Fruit fly (Drosophila melanogaster) whole organism, embryonic: ENCODE results near the gene Rpt5.

Experiments used
- Abd-B ChIP-seq: fragments of 200-800 bp; sonication (Bioruptor generic); optimal IDR thresholded peaks from 2 replicates; lab custom pipeline; 2018; ENCODE audit warnings: missing biosample characterization, mild to moderate bottlenecking, missing genetic modification characterization, moderate library complexity
- CG10274 ChIP-seq: fragments of 200-800 bp; sonication (Bioruptor generic); optimal IDR thresholded peaks from 3 replicates; lab custom pipeline; 2017; ENCODE audit warnings: missing biosample characterization, mild to moderate bottlenecking, missing genetic modification characterization
- CG10431 ChIP-seq: fragments of 200-800 bp; sonication (Bioruptor generic); optimal IDR thresholded peaks from 3 replicates; lab custom pipeline; 2018; ENCODE audit warnings: missing biosample characterization, mild to moderate bottlenecking, missing genetic modification characterization
- CG10462 ChIP-seq: fragments of 200-800 bp; sonication (Bioruptor generic); optimal IDR thresholded peaks from 2 replicates; lab custom pipeline; 2016; ENCODE audit warnings: missing biosample characterization, missing genetic modification characterization
- CG10979 ChIP-seq: fragments of 200-800 bp; sonication (Bioruptor generic); optimal IDR thresholded peaks from 2 replicates; lab custom pipeline; 2018; ENCODE audit warnings: missing biosample characterization, mild to moderate bottlenecking, missing genetic modification characterization, moderate library complexity
- CG11504 ChIP-seq: fragments of 200-800 bp; sonication (Bioruptor generic); optimal IDR thresholded peaks from 3 replicates; lab custom pipeline; 2019; ENCODE audit warnings: missing biosample characterization, mild to moderate bottlenecking, missing genetic modification characterization, moderate library complexity
- CG12071 ChIP-seq: fragments of 200-800 bp; sonication (Bioruptor generic); optimal IDR thresholded peaks from 3 replicates; lab custom pipeline; 2018; ENCODE audit warnings: missing biosample characterization, mild to moderate bottlenecking, missing genetic modification characterization
- CG13894 ChIP-seq: fragments of 200-800 bp; sonication (Bioruptor generic); optimal IDR thresholded peaks from 3 replicates; lab custom pipeline; 2018; ENCODE audit warnings: missing biosample characterization, mild to moderate bottlenecking, missing genetic modification characterization, moderate library complexity
- CG1529 ChIP-seq: fragments of 200-800 bp; sonication (Bioruptor generic); optimal IDR thresholded peaks from 3 replicates; lab custom pipeline; 2018; ENCODE audit warnings: missing biosample characterization, missing genetic modification characterization
- CG17568 ChIP-seq: fragments of 200-800 bp; sonication (Bioruptor generic); optimal IDR thresholded peaks from 2 replicates; lab custom pipeline; 2018; ENCODE audit warnings: missing biosample characterization, mild to moderate bottlenecking, missing genetic modification characterization, moderate library complexity
- CG32532 ChIP-seq: fragments of 200-800 bp; sonication (Bioruptor generic); IDR thresholded peaks from 2 replicates; pipeline ENCODE4 v1.3.6; 2022; ENCODE audit warnings: missing biosample characterization, missing genetic modification characterization
- CG33213 ChIP-seq: fragments of 200-800 bp; sonication (Bioruptor generic); optimal IDR thresholded peaks from 3 replicates; lab custom pipeline; 2016; ENCODE audit warnings: missing biosample characterization, missing genetic modification characterization
- CG34376 ChIP-seq: fragments of 200-800 bp; sonication (Bioruptor generic); optimal IDR thresholded peaks from 2 replicates; lab custom pipeline; 2018; ENCODE audit warnings: missing biosample characterization, mild to moderate bottlenecking, missing genetic modification characterization
- CG6683 ChIP-seq: fragments of 200-800 bp; sonication (Bioruptor generic); optimal IDR thresholded peaks from 2 replicates; lab custom pipeline; 2017; ENCODE audit warnings: missing biosample characterization, mild to moderate bottlenecking, missing genetic modification characterization, missing genetic modification reagents
- CG6689 ChIP-seq: fragments of 200-800 bp; sonication (Bioruptor generic); IDR thresholded peaks from 2 replicates; pipeline ENCODE4 v1.3.6; 2022; ENCODE audit warnings: missing biosample characterization, missing genetic modification characterization
- CG9797 ChIP-seq: fragments of 200-800 bp; sonication (Bioruptor generic); optimal IDR thresholded peaks from 3 replicates; lab custom pipeline; 2018; ENCODE audit warnings: missing biosample characterization, mild to moderate bottlenecking, missing genetic modification characterization
- Dll ChIP-seq: fragments of 200-800 bp; sonication (Bioruptor generic); IDR thresholded peaks from 4 replicates; pipeline ENCODE4 v1.3.6; 2022; ENCODE audit warnings: missing biosample characterization, missing genetic modification characterization; ENCODE audit not compliant: partially characterized antibody
- Fer3 ChIP-seq: fragments of 200-800 bp; sonication (Bioruptor generic); optimal IDR thresholded peaks from 2 replicates; lab custom pipeline; 2018; ENCODE audit warnings: missing biosample characterization, mild to moderate bottlenecking, missing genetic modification characterization, moderate library complexity
- Hr3 ChIP-seq: fragments of 200-800 bp; sonication (Bioruptor generic); optimal IDR thresholded peaks from 3 replicates; lab custom pipeline; 2016; ENCODE audit warnings: missing biosample characterization, missing genetic modification characterization
- Lim3 ChIP-seq: fragments of 200-800 bp; sonication (Bioruptor generic); IDR thresholded peaks from 2 replicates; pipeline ENCODE4 v1.3.6; 2022; ENCODE audit warnings: missing biosample characterization, missing genetic modification characterization
- Mad ChIP-seq: fragments of 200-800 bp; sonication (Bioruptor generic); optimal IDR thresholded peaks from 2 replicates; lab custom pipeline; 2016; ENCODE audit warnings: missing biosample characterization, missing genetic modification characterization
- NfI ChIP-seq: fragments of 200-800 bp; sonication (Bioruptor generic); optimal IDR thresholded peaks from 3 replicates; lab custom pipeline; 2018; ENCODE audit warnings: missing biosample characterization, mild to moderate bottlenecking, missing genetic modification characterization, moderate library complexity
- Oaz ChIP-seq: fragments of 200-800 bp; sonication (Bioruptor generic); IDR thresholded peaks from 2 replicates; pipeline ENCODE4 v1.3.6; 2022; ENCODE audit warnings: missing biosample characterization, missing genetic modification characterization
- Scr ChIP-seq: fragments of 200-800 bp; sonication (Bioruptor generic); IDR thresholded peaks from 2 replicates; pipeline ENCODE4 v1.3.6; 2022; ENCODE audit warnings: missing biosample characterization, missing genetic modification characterization; ENCODE audit not compliant: partially characterized antibody
- Side ChIP-seq: fragments of 200-800 bp; sonication (Bioruptor generic); optimal IDR thresholded peaks from 2 replicates; lab custom pipeline; 2016; ENCODE audit warnings: missing biosample characterization, missing genetic modification characterization
- Sin3A ChIP-seq: fragments of >200 bp; optimal IDR thresholded peaks from 2 replicates; lab custom pipeline; 2018
- Xbp1 ChIP-seq: fragments of 200-800 bp; sonication (Bioruptor generic); optimal IDR thresholded peaks from 3 replicates; lab custom pipeline; 2016; ENCODE audit warnings: missing biosample characterization, mild to moderate bottlenecking, missing genetic modification characterization
- abd-A ChIP-seq: fragments of 200-800 bp; sonication (Bioruptor generic); optimal IDR thresholded peaks from 3 replicates; lab custom pipeline; 2019; ENCODE audit warnings: missing biosample characterization, mild to moderate bottlenecking, missing genetic modification characterization, moderate library complexity
- ara ChIP-seq: fragments of 200-800 bp; sonication (Bioruptor generic); IDR thresholded peaks from 2 replicates; pipeline ENCODE4 v1.3.6; 2022; ENCODE audit warnings: missing biosample characterization, missing genetic modification characterization
- bigmax ChIP-seq: fragments of 200-800 bp; sonication (Bioruptor generic); optimal IDR thresholded peaks from 2 replicates; lab custom pipeline; 2018; ENCODE audit warnings: missing biosample characterization, mild to moderate bottlenecking, missing genetic modification characterization
- bsh ChIP-seq, 2 experiments: fragments of 200-800 bp; sonication (Bioruptor generic); optimal IDR thresholded peaks; 2 replicates each; lab custom pipeline; 2017 to 2018; ENCODE audit warnings: mild to moderate bottlenecking in 2 of 2, missing biosample characterization in 2 of 2, missing genetic modification characterization in 2 of 2, moderate library complexity in 1 of 2
- btn ChIP-seq: fragments of 200-800 bp; sonication (Bioruptor generic); optimal IDR thresholded peaks from 2 replicates; lab custom pipeline; 2016; ENCODE audit warnings: missing biosample characterization, missing genetic modification characterization
- cad ChIP-seq: fragments of >200 bp; optimal IDR thresholded peaks from 2 replicates; lab custom pipeline; 2017; ENCODE audit warnings: missing biosample characterization, missing genetic modification characterization
- chif ChIP-seq, 2 experiments: fragments of 200-800 bp; sonication (Bioruptor generic); optimal IDR thresholded peaks; 3 replicates each; lab custom pipeline; 2016; ENCODE audit warnings: missing biosample characterization in 2 of 2, missing genetic modification characterization in 2 of 2
- da ChIP-seq: fragments of 200-800 bp; sonication (Bioruptor generic); optimal IDR thresholded peaks from 2 replicates; lab custom pipeline; 2016; ENCODE audit warnings: missing biosample characterization, missing genetic modification characterization
- dm ChIP-seq: fragments of 200-800 bp; sonication (Bioruptor generic); optimal IDR thresholded peaks from 3 replicates; lab custom pipeline; 2016; ENCODE audit warnings: missing biosample characterization, missing genetic modification characterization
- dpn ChIP-seq, 2 experiments: fragments of 200-800 bp; sonication (Bioruptor generic); optimal IDR thresholded peaks; 3 replicates each; lab custom pipeline; 2016; ENCODE audit warnings: missing biosample characterization in 2 of 2, missing genetic modification characterization in 2 of 2
- grn ChIP-seq: fragments of 200-800 bp; sonication (Bioruptor generic); optimal IDR thresholded peaks from 3 replicates; lab custom pipeline; 2017; ENCODE audit warnings: missing biosample characterization, missing genetic modification characterization
- gro ChIP-seq: fragments of 200-800 bp; sonication (Bioruptor generic); optimal IDR thresholded peaks from 2 replicates; lab custom pipeline; 2016; ENCODE audit warnings: missing biosample characterization, missing genetic modification characterization
- nerfin-1 ChIP-seq: fragments of 200-800 bp; sonication (Bioruptor generic); optimal IDR thresholded peaks from 3 replicates; lab custom pipeline; 2019; ENCODE audit warnings: missing biosample characterization, mild to moderate bottlenecking, missing genetic modification characterization, moderate library complexity
- p53 ChIP-seq: fragments of 200-800 bp; sonication (Bioruptor generic); optimal IDR thresholded peaks from 2 replicates; lab custom pipeline; 2016; ENCODE audit warnings: missing biosample characterization, missing genetic modification characterization
- pb ChIP-seq: fragments of 200-800 bp; sonication (Bioruptor generic); optimal IDR thresholded peaks from 3 replicates; lab custom pipeline; 2016; ENCODE audit warnings: missing biosample characterization, missing genetic modification characterization
- pnt ChIP-seq: fragments of 200-800 bp; sonication (Bioruptor generic); optimal IDR thresholded peaks from 3 replicates; lab custom pipeline; 2016; ENCODE audit warnings: missing biosample characterization, missing genetic modification characterization
- run ChIP-seq: fragments of 200-800 bp; sonication (Bioruptor generic); optimal IDR thresholded peaks from 3 replicates; lab custom pipeline; 2018; ENCODE audit warnings: missing biosample characterization, mild to moderate bottlenecking, missing genetic modification characterization
- seq ChIP-seq: fragments of 200-800 bp; sonication (Bioruptor generic); IDR thresholded peaks from 2 replicates; pipeline ENCODE4 v1.3.6; 2022; ENCODE audit warnings: missing biosample characterization, missing genetic modification characterization
- tgo ChIP-seq: fragments of 200-800 bp; sonication (Bioruptor generic); IDR thresholded peaks from 3 replicates; pipeline ENCODE4 v1.3.6; 2022; ENCODE audit warnings: missing biosample characterization, missing genetic modification characterization
- tio ChIP-seq: fragments of 200-800 bp; sonication (Bioruptor generic); optimal IDR thresholded peaks from 2 replicates; lab custom pipeline; 2017; ENCODE audit warnings: missing biosample characterization, missing genetic modification characterization, inconsistent platforms
- toy ChIP-seq: fragments of 200-800 bp; sonication (Bioruptor generic); IDR thresholded peaks from 2 replicates; pipeline ENCODE4 v1.3.6; 2022; ENCODE audit warnings: missing biosample characterization, missing genetic modification characterization
- trem ChIP-seq: fragments of 200-800 bp; optimal IDR thresholded peaks from 3 replicates; lab custom pipeline; 2019; ENCODE audit warnings: missing biosample characterization, mild to moderate bottlenecking, missing genetic modification characterization, moderate library complexity
- wdn ChIP-seq: fragments of 200-800 bp; sonication (Bioruptor generic); IDR thresholded peaks from 2 replicates; pipeline ENCODE4 v1.3.6; 2022; ENCODE audit warnings: missing biosample characterization, missing genetic modification characterization
- wor ChIP-seq: fragments of 200-800 bp; sonication (Bioruptor generic); IDR thresholded peaks from 2 replicates; pipeline ENCODE4 v1.3.6; 2022; ENCODE audit warnings: missing biosample characterization, missing genetic modification characterization

Gene Rpt5

DNA sequence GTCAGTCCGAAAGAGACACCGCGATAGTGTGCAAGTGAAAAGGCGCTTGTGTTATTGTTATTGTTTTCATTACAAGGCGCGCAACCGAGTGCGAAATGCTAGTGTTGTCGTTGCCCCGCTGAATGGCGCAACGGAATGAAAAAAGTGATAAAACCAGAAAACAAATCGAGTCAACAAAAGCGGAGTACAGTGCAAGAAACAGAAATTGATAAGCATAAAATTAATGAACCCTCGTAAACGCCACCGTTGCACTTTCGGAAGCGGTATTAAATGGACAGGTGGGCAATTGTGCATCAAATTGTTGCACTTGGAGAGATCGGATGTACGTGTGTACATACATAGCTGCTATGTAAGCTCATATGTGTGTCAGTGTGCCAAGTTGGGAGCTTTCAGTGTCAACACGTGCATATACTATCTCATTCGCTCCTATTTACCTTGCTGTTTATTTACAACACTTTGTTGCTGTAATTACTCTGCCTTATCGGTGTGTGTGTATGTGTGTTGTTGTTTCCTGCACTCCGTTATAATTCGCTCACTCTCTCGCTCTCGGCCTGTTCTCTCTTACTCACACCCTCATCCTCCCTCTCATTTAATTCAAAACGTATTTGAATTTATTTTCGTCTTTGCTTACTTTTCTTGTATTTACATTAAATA lies 29.2 kb upstream of the Rpt5 start (continued):
- TF ChIP-seq Hr3 (GFP tag; lab: Kevin White, UChicago) (no peak), pnt (GFP tag; lab: Kevin White, UChicago) (peak; percentile 60), Dll (GFP tag; lab: Robert Waterston, UW) (no peak), nerfin-1 (tag; lab: Kevin White, UChicago) (peak; percentile 54), toy (GFP tag; lab: Robert Waterston, UW) (no peak; the same call in 1 of the 2 replicates), da (GFP tag; lab: Kevin White, UChicago) (no peak), chif (GFP tag; optimal IDR thresholded peaks at IDR 0.05; lab: Kevin White, UChicago) (peak in 1 of 2 experiments; percentile 35), Scr (no peak), grn (GFP tag; lab: Kevin White, UChicago) (peak; percentile 71), CG6683 (GFP tag; lab: Kevin White, UChicago) (peak; percentile 78), wor (GFP tag; lab: Robert Waterston, UW) (no peak), CG32532 (no peak), run (tag; lab: Kevin White, UChicago) (peak; percentile 43), gro (GFP tag; lab: Kevin White, UChicago) (no peak), tgo (GFP tag; lab: Robert Waterston, UW) (peak; percentile 50; the same call in 2 of the 3 replicates), cad (GFP tag; lab: Kevin White, UChicago) (no peak), CG10979 (tag; lab: Kevin White, UChicago) (peak; percentile 18), Lim3 (no peak), CG12071 (peak; percentile 94), CG33213 (GFP tag; lab: Kevin White, UChicago) (peak; percentile 61), tio (GFP tag; lab: Kevin White, UChicago) (no peak), CG9797 (GFP tag; lab: Kevin White, UChicago) (peak; percentile 23), NfI (GFP tag; lab: Kevin White, UChicago) (no peak), CG1529 (GFP tag; lab: Kevin White, UChicago) (peak; percentile 39), Xbp1 (GFP tag; lab: Kevin White, UChicago) (no peak), CG10462 (peak; percentile 21), CG34376 (GFP tag; lab: Kevin White, UChicago) (peak; percentile 88), CG6689 (GFP tag; lab: Robert Waterston, UW) (no peak), dm (GFP tag; lab: Kevin White, UChicago) (no peak), btn (GFP tag; lab: Kevin White, UChicago) (no peak), Abd-B (no peak), Mad (no peak), bigmax (GFP tag; lab: Kevin White, UChicago) (peak; percentile 26), bsh (GFP tag; optimal IDR thresholded peaks at IDR 0.05; lab: Kevin White, UChicago) (peak in 1 of 2 experiments; percentile 44), CG17568 (GFP tag; lab: Kevin White, UChicago) (peak; percentile 48), ara (GFP tag; lab: Robert Waterston, UW) (peak; percentile 77), abd-A (tag; lab: Kevin White, UChicago) (no peak), Side (GFP tag; lab: Kevin White, UChicago) (peak; percentile 49), wdn (GFP tag; lab: Robert Waterston, UW) (no peak), CG13894 (tag; lab: Kevin White, UChicago) (no peak), dpn (GFP tag; optimal IDR thresholded peaks at IDR 0.05; lab: Kevin White, UChicago) (no peak), Sin3A (lab: Kevin White, UChicago) (no peak), p53 (GFP tag; lab: Kevin White, UChicago) (peak; percentile 61), CG10274 (GFP tag; lab: Kevin White, UChicago) (no peak), Fer3 (no peak), CG11504 (tag; lab: Kevin White, UChicago) (peak; percentile 73), pb (GFP tag; lab: Kevin White, UChicago) (peak; percentile 73), trem (tag; lab: Kevin White, UChicago) (peak; percentile 9), Oaz (GFP tag; lab: Robert Waterston, UW) (no peak), CG10431 (no peak), seq (GFP tag; lab: Robert Waterston, UW) (peak; percentile 38; the same call in 1 of the 2 replicates)
